Fruit fly (Drosophila melanogaster): ENCODE measurements around the gene SC35.

DNA sequence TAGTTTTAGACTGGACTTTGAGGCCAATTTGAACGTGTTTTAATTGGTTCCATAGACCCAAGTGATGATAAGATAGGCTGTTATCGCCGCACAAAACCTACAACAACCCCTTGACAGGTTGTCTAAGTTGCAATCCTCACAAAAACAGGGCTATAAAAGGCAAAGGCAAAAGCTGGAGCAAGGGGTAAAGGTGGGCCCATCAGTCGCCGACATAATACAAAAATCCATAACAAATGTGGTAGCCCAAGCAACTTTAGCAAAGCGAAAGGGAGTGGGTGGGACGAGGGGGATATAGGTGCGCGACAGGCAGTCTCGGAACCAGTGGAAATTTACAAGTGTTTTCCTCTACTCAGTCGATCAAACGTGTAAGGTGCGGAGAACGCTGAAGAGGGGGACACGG lies 29.6 kb upstream of the SC35 start:
- no peak for TF ChIP-seq CG8478 (optimal IDR thresholded peaks at IDR 0.05)
- TF ChIP-seq CTCF (optimal IDR thresholded peaks at IDR 0.05), result no peak

All from S2 (cell line).